Worm (Caenorhabditis elegans): ENCODE data around the gene D2062.13.

DNA sequence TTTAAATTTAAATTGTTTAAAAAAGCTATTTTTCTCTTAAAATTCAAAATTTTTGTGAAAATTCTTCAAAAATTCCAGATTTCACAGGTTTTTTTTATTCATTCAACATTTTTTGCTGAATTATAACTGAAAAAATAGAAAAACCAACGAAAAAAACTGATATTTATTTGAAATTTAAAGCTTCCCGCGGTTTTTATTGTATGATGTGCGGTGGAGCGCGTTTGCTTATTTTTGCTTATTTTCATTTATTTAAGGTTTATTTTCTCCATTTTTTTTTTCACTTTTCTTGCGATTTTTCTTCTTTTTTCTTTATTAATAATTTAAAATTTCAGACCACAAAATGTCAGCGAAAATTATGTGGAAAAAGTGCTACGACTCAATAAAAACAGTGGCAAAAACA is 25.7 kb downstream of the D2062.13 start, which contains the start of gene F22E5.9:
- TF ChIP-seq tab-1 (GFP tag; IDR thresholded peaks at IDR 0.05) (no peak), ztf-29 (GFP tag; IDR thresholded peaks at IDR 0.05) (no peak), med-1 (GFP tag; optimal IDR thresholded peaks at IDR 0.05; ENCODE audit: insufficient read depth) (no peak)

Measured in whole organism, midembryonic.